Worm (Caenorhabditis elegans) whole organism, early embryonic: ENCODE measurements around the gene C36E8.4.

Experiments used
- B0310.2 ChIP-seq: sonication (generic microtip); optimal IDR thresholded peaks from 2 replicates; lab custom pipeline; 2016; ENCODE audit warnings: mild to moderate bottlenecking, missing genetic modification characterization, missing compliant biosample characterization
- ama-1 ChIP-seq: fragments of 150-350 bp; optimal IDR thresholded peaks from 2 replicates; lab custom pipeline; 2014
- hmg-4 ChIP-seq: fragments of 200-800 bp; sonication (Bioruptor generic); optimal IDR thresholded peaks from 2 replicates; lab custom pipeline; 2018; ENCODE audit warnings: mild to moderate bottlenecking, missing genetic modification characterization, missing compliant biosample characterization
- sea-1 ChIP-seq: fragments of 200-800 bp; sonication (Bioruptor generic); conservative IDR thresholded peaks from 2 replicates; pipeline ENCODE4 v1.3.6; 2022; ENCODE audit warnings: missing genetic modification characterization, missing compliant biosample characterization

DNA sequence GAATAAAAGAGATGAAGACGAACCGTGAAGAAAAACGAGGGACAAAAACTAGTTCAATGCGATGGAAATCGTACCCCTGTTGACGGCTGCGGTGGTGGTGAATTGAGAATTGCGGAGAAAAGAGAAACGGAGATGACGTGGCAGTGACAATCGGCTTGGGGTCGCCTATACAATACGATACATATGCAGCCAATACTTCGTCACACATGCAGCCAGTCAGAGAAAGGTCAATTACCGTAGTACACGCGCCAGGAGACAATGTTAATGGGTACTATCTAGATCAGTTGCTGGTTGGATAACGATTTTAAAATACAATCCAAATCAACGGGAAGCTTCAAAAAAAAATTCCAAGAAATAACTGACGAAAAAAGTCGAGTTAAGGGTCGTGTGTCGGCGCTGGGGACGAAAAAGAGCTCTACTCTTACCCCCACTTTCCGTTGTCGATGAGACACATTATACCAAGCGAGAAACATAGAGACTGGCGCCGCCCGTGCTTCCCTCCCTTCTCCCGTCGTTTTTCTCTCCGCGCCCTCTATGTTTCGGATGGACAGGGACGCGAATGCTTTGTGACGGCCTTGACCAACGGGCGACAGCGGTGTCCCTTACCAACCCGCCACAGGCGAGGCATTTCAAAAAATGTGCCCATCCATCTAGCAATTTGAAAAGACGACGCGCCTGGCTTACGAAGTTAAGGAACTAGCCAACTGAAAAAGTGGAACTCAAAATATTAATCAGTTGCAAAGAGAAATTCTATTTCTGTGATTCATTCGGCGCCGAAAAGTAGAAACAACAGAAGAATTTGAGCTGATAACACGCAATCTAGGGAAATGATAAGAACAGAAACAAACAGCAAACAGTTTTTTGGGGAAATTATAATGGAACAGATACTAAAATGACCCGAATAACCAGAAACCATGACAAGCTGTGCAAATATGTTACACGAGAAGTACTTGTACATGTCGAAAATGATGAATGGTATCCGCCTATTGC, 6.8 kb downstream of the C36E8.4 start:
- TF ChIP-seq ama-1 (lab: Kevin White, UChicago) (no peak), hmg-4 (GFP tag; lab: Kevin White, UChicago) (peak; percentile 10), B0310.2 (tag; lab: Kevin White, UChicago) (no peak), sea-1 (GFP tag; lab: Robert Waterston, UW) (no peak)
